Worm (Caenorhabditis elegans): ENCODE results near the gene lsm-7.

DNA sequence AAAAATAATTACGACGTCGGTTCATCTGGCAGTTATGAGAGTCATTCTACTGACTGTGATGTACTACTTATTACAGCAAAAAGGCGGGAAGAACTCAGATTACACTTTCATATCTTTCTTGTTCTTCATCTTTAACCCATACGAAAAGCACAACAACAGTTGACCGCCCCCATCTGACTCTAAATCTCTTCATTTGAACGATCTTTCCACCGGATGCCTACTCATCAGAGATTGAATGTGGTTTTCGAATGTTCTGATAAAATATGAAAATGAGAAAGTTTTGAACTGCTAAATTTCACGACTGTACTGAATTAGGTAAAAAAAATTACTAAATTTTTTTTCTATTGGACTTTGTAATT, 24.9 kb downstream of the lsm-7 start, which contains the start of gene sri-19:
- TF ChIP-seq dao-5 (tag; optimal IDR thresholded peaks at IDR 0.05) (no peak), W03F9.2 (tag; optimal IDR thresholded peaks at IDR 0.05) (no peak)

Data from whole organism, L4/young adult.